Fruit fly (Drosophila melanogaster) whole organism, adult: ENCODE results near the gene CG3632.

Source experiments
- CG11617 ChIP-seq: fragments of 200-800 bp; sonication (Bioruptor generic); optimal IDR thresholded peaks from 2 replicates; lab custom pipeline; 2017; ENCODE audit warnings: mild to moderate bottlenecking, missing biosample characterization, missing genetic modification reagents, missing genetic modification characterization
- CG12768 ChIP-seq: fragments of 200-800 bp; sonication (Bioruptor generic); optimal IDR thresholded peaks from 2 replicates; lab custom pipeline; 2017; ENCODE audit warnings: missing biosample characterization, missing genetic modification characterization, mild to moderate bottlenecking, moderate library complexity, missing genetic modification reagents
- Clk ChIP-seq: fragments of 200-800 bp; sonication (Bioruptor generic); optimal IDR thresholded peaks from 2 replicates; lab custom pipeline; 2017; ENCODE audit warnings: missing biosample characterization, missing genetic modification characterization
- Mnt ChIP-seq: fragments of 200-800 bp; sonication (Bioruptor generic); optimal IDR thresholded peaks from 2 replicates; lab custom pipeline; 2016; ENCODE audit warnings: missing biosample characterization, mild to moderate bottlenecking, missing genetic modification characterization
- cnc ChIP-seq, 2 experiments: fragments of >200 bp; optimal IDR thresholded peaks; 2 replicates each; lab custom pipeline; 2017
- tj ChIP-seq: fragments of 200-800 bp; sonication (Bioruptor generic); optimal IDR thresholded peaks from 3 replicates; lab custom pipeline; 2017; ENCODE audit warnings: missing biosample characterization, mild to moderate bottlenecking, missing genetic modification characterization, moderate library complexity

dm6 chrX:16263415-16263814 lies 33.1 kb upstream of the CG3632 start:
- TF ChIP-seq Mnt (GFP tag; lab: Kevin White, UChicago), result no peak
- TF ChIP-seq tj (GFP tag; lab: Kevin White, UChicago), result no peak
- no peak for TF ChIP-seq CG12768
- TF ChIP-seq cnc (optimal IDR thresholded peaks at IDR 0.05; lab: Kevin White, UChicago), result no peak
- TF ChIP-seq CG11617, result no peak
- TF ChIP-seq Clk, result no peak
